Worm (Caenorhabditis elegans) whole organism, L3 larva: ENCODE measurements around the gene B0281.3.

Experiments
- R02D3.7 ChIP-seq: fragments of 150-350 bp; optimal IDR thresholded peaks from 2 replicates; lab custom pipeline; 2014; ENCODE audit warnings: missing biosample characterization, missing genetic modification characterization
- ceh-28 ChIP-seq: fragments of 150-350 bp; optimal IDR thresholded peaks from 2 replicates; lab custom pipeline; 2014; ENCODE audit warnings: missing biosample characterization, missing genetic modification reagents, missing genetic modification characterization
- egl-27 ChIP-seq: sonication (generic microtip); optimal IDR thresholded peaks from 4 replicates; lab custom pipeline; 2017; ENCODE audit warnings: missing biosample characterization, missing genetic modification reagents, missing genetic modification characterization
- fkh-2 ChIP-seq: fragments of 150-350 bp; optimal IDR thresholded peaks from 2 replicates; lab custom pipeline; 2014; ENCODE audit warnings: missing biosample characterization, missing genetic modification reagents, missing genetic modification characterization
- jun-1 ChIP-seq: fragments of 150-350 bp; optimal IDR thresholded peaks from 2 replicates; lab custom pipeline; 2014; ENCODE audit warnings: missing biosample characterization, missing genetic modification reagents, missing genetic modification characterization
- mml-1 ChIP-seq: fragments of 150-350 bp; sonication (generic microtip); optimal IDR thresholded peaks from 3 replicates; lab custom pipeline; 2014; ENCODE audit warnings: missing biosample characterization, missing genetic modification characterization
- nfya-1 ChIP-seq: sonication (generic microtip); optimal IDR thresholded peaks from 2 replicates; lab custom pipeline; 2017; ENCODE audit warnings: missing genetic modification characterization, mild to moderate bottlenecking, missing compliant biosample characterization, antibody characterized with exemption, moderate library complexity; ENCODE audit not compliant: insufficient read depth
- nhr-12 ChIP-seq: fragments of 150-350 bp; optimal IDR thresholded peaks from 2 replicates; lab custom pipeline; 2014; ENCODE audit warnings: missing biosample characterization, missing genetic modification characterization
- nhr-77 ChIP-seq: fragments of 150-350 bp; optimal IDR thresholded peaks from 2 replicates; lab custom pipeline; 2014; ENCODE audit warnings: missing biosample characterization, missing genetic modification characterization
- pha-4 ChIP-seq: fragments of 150-350 bp; optimal IDR thresholded peaks from 2 replicates; lab custom pipeline; 2014; ENCODE audit warnings: missing biosample characterization, missing genetic modification reagents, missing genetic modification characterization
- skn-1 ChIP-seq: fragments of 150-350 bp; optimal IDR thresholded peaks from 2 replicates; lab custom pipeline; 2014; ENCODE audit warnings: missing biosample characterization, missing genetic modification characterization
- tbx-2 ChIP-seq: sonication (generic microtip); optimal IDR thresholded peaks from 2 replicates; lab custom pipeline; 2016; ENCODE audit warnings: mild to moderate bottlenecking, missing genetic modification characterization, missing compliant biosample characterization

ce11 chrII:2292549-2292948 lies 14.3 kb upstream of the B0281.3 start:
- TF ChIP-seq nhr-77 (tag; lab: Kevin White, UChicago) (no peak), egl-27 (tag; lab: Kevin White, UChicago) (no peak), jun-1 (tag; lab: Kevin White, UChicago) (no peak), skn-1 (tag; lab: Kevin White, UChicago) (no peak), ceh-28 (tag; lab: Kevin White, UChicago) (no peak), fkh-2 (tag; lab: Kevin White, UChicago) (no peak), nhr-12 (tag; lab: Kevin White, UChicago) (no peak), pha-4 (no peak), tbx-2 (tag; lab: Kevin White, UChicago) (no peak), R02D3.7 (tag; lab: Kevin White, UChicago) (no peak), mml-1 (tag; lab: Kevin White, UChicago) (no peak), nfya-1 (tag; lab: Kevin White, UChicago) (no peak)
